Worm (Caenorhabditis elegans) whole organism, late embryonic: ENCODE data around the gene mstr-2.

ENCODE experiments used
- nhr-11 ChIP-seq: fragments of 150-350 bp; optimal IDR thresholded peaks from 2 replicates; lab custom pipeline; 2014; ENCODE audit warnings: missing biosample characterization, missing genetic modification characterization
- odd-2 ChIP-seq: sonication (generic microtip); optimal IDR thresholded peaks from 2 replicates; lab custom pipeline; 2017; ENCODE audit warnings: antibody characterized with exemption, mild to moderate bottlenecking, missing genetic modification characterization, missing compliant biosample characterization
- tbx-2 ChIP-seq: sonication (generic microtip); optimal IDR thresholded peaks from 2 replicates; lab custom pipeline; 2016; ENCODE audit warnings: missing genetic modification characterization, missing compliant biosample characterization

DNA sequence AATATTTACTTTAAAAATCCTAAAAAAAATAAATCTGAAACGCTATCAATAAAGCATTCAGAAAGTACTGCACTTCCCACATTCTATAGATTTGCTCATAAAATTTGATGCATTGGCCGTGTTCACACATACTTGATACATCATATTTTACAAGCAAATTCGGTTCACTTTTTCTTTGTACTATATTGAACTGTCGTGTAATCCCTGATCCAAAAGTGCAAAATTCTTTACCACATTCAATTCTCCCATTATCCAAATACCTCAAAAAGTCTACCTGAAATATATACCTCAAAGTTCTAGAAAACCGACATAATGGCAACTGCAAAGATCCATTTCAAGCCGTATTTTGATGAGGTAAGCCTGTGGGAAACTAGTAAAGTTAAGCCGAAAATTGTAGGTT lies 27.1 kb upstream of the mstr-2 start, which contains the start of gene nex-3:
- TF ChIP-seq nhr-11 (tag; lab: Kevin White, UChicago) (no peak), tbx-2 (no peak), odd-2 (tag; lab: Kevin White, UChicago) (no peak)
